Worm (Caenorhabditis elegans): Measurements from ENCODE around the gene prde-1.

The prde-1 gene

ce11 chrV:15505068-15505467 lies 33.0 kb upstream of the prde-1 start (continued):
- TF ChIP-seq vab-7 (GFP tag; IDR thresholded peaks at IDR 0.05) (peak; percentile 76), unc-130 (GFP tag; optimal IDR thresholded peaks at IDR 0.05) (peak; percentile 28), dpl-1 (GFP tag; optimal IDR thresholded peaks at IDR 0.05) (peak; percentile 16), lim-7 (GFP tag; IDR thresholded peaks at IDR 0.05) (peak; percentile 90), Y48G9A.11 (GFP tag; IDR thresholded peaks at IDR 0.05) (0 out of 2 replicates have a peak, but pooled peaks have one; percentile 41), mdt-29 (GFP tag; IDR thresholded peaks at IDR 0.05) (no peak), nhr-11 (tag; optimal IDR thresholded peaks at IDR 0.05) (no peak), nhr-28 (tag; optimal IDR thresholded peaks at IDR 0.05) (peak; percentile 16), ceh-28 (tag; optimal IDR thresholded peaks at IDR 0.05) (no peak), egl-43 (GFP tag; IDR thresholded peaks at IDR 0.05) (peak; percentile 81), arid-1 (GFP tag; conservative IDR thresholded peaks at IDR 0.05) (peak; percentile 81), nhr-48 (tag; optimal IDR thresholded peaks at IDR 0.05) (no peak), nhr-42 (GFP tag; IDR thresholded peaks at IDR 0.05) (0 out of 2 replicates have a peak, but pooled peaks have one; percentile 44), daf-16 (GFP tag; optimal IDR thresholded peaks at IDR 0.05) (peak; percentile 2 to 65), daf-16 (tag; optimal IDR thresholded peaks at IDR 0.05) (peak; percentile 44), hlh-11 (tag; optimal IDR thresholded peaks at IDR 0.05) (peak; percentile 41)

- peak; percentile 35; the same call in 1 of the 2 replicates for TF ChIP-seq ceh-44 (GFP tag; IDR thresholded peaks at IDR 0.05)
- TF ChIP-seq nhr-10 (tag; optimal IDR thresholded peaks at IDR 0.05) = no peak
- no peak for TF ChIP-seq fos-1 (tag; optimal IDR thresholded peaks at IDR 0.05)
- TF ChIP-seq mdl-1 (tag; optimal IDR thresholded peaks at IDR 0.05) = no peak
- TF ChIP-seq hlh-30 (tag; optimal IDR thresholded peaks at IDR 0.05; ENCODE audit: insufficient read depth) = peak; percentile 76
- 0 out of 2 replicates have a peak, but pooled peaks have one; percentile 40 for TF ChIP-seq ceh-20 (GFP tag; IDR thresholded peaks at IDR 0.05)
- TF ChIP-seq nhr-76 (tag; optimal IDR thresholded peaks at IDR 0.05) = no peak
- peak; percentile 56 for TF ChIP-seq F10B5.3 (tag; optimal IDR thresholded peaks at IDR 0.05)
- no peak for TF ChIP-seq zfp-2 (tag; optimal IDR thresholded peaks at IDR 0.05)
- 0 out of 2 replicates have a peak, but pooled peaks have one; percentile 26 for TF ChIP-seq php-3 (GFP tag; IDR thresholded peaks at IDR 0.05)
- peak; percentile 78 for TF ChIP-seq lin-38 (GFP tag; IDR thresholded peaks at IDR 0.05)
- TF ChIP-seq ztf-7 (tag; optimal IDR thresholded peaks at IDR 0.05) = no peak
- no peak for TF ChIP-seq dmd-8 (GFP tag; IDR thresholded peaks at IDR 0.05)
- no peak for TF ChIP-seq zip-2 (tag; optimal IDR thresholded peaks at IDR 0.05)
- TF ChIP-seq lin-15B (tag; optimal IDR thresholded peaks at IDR 0.05) = no peak
- no peak for TF ChIP-seq tag-97 (GFP tag; IDR thresholded peaks at IDR 0.05)
- no peak for TF ChIP-seq Y5F2A.4 (GFP tag; optimal IDR thresholded peaks at IDR 0.05)
- peak; percentile 21 for TF ChIP-seq snpc-4 (tag; optimal IDR thresholded peaks at IDR 0.05)
- peak; percentile 56 for TF ChIP-seq hlh-11 (tag; optimal IDR thresholded peaks at IDR 0.05)
- peak; percentile 63 for TF ChIP-seq nhr-11 (tag; optimal IDR thresholded peaks at IDR 0.05)
- no peak for TF ChIP-seq ama-1 (optimal IDR thresholded peaks at IDR 0.05)
- TF ChIP-seq lir-3 (tag; optimal IDR thresholded peaks at IDR 0.05) = no peak
- TF ChIP-seq lin-29 (GFP tag; IDR thresholded peaks at IDR 0.05) = no peak
- no peak for TF ChIP-seq lim-7 (GFP tag; IDR thresholded peaks at IDR 0.05)
- TF ChIP-seq ceh-32 (tag; optimal IDR thresholded peaks at IDR 0.05; ENCODE audit: poor library complexity) = no peak
- no peak for TF ChIP-seq nhr-41 (GFP tag; IDR thresholded peaks at IDR 0.05)
- peak in 1 of 2 experiments; percentile 62 for TF ChIP-seq hif-1 (tag; optimal IDR thresholded peaks at IDR 0.05)
- TF ChIP-seq fkh-10 (GFP tag; optimal IDR thresholded peaks at IDR 0.05) = peak; percentile 29
- TF ChIP-seq egl-27 (tag; optimal IDR thresholded peaks at IDR 0.05) = no peak
- no peak for TF ChIP-seq unc-39 (tag; optimal IDR thresholded peaks at IDR 0.05)
- TF ChIP-seq T26A8.4 (GFP tag; IDR thresholded peaks at IDR 0.05) = peak; percentile 55; the same call in 1 of the 2 replicates
- no peak for TF ChIP-seq ces-1 (GFP tag; optimal IDR thresholded peaks at IDR 0.05)
- peak; percentile 42 for TF ChIP-seq nhr-28 (tag; optimal IDR thresholded peaks at IDR 0.05)
- no peak for TF ChIP-seq spr-3 (GFP tag; optimal IDR thresholded peaks at IDR 0.05)
- peak; percentile 70; the same call in 1 of the 2 replicates for TF ChIP-seq arid-1 (GFP tag; conservative IDR thresholded peaks at IDR 0.05)
- no peak for TF ChIP-seq sdz-12 (GFP tag; optimal IDR thresholded peaks at IDR 0.05)
- TF ChIP-seq dpl-1 (GFP tag; optimal IDR thresholded peaks at IDR 0.05) = peak; percentile 80
- peak; percentile 100 for TF ChIP-seq D1046.2 (GFP tag; IDR thresholded peaks at IDR 0.05)
- no peak for TF ChIP-seq attf-4 (tag; optimal IDR thresholded peaks at IDR 0.05)
Observed at ce11 chrV:15511613-15512216, 26.3 kb upstream of the prde-1 start, which contains the start of gene rpl-38. rpl-38 (plus strand) TSS chrV:15512166.
